Fruit fly (Drosophila melanogaster) whole organism: ENCODE data around the gene CG2962.

ENCODE experiments used
- CG8478 ChIP-seq: fragments of >200 bp; optimal IDR thresholded peaks from 2 replicates; lab custom pipeline; 2018; ENCODE audit warnings: inconsistent platforms
- Dll ChIP-seq: fragments of >200 bp; optimal IDR thresholded peaks from 2 replicates; lab custom pipeline; 2017
- EcR ChIP-seq, 2 experiments: fragments of >200 bp; optimal IDR thresholded peaks; 2 replicates each; lab custom pipeline; 2017; ENCODE audit warnings: missing biosample characterization in 2 of 2, missing genetic modification characterization in 2 of 2, missing genetic modification reagents in 2 of 2
- pan ChIP-seq: fragments of >200 bp; optimal IDR thresholded peaks from 2 replicates; lab custom pipeline; 2017
- psq ChIP-seq: fragments of >200 bp; optimal IDR thresholded peaks from 2 replicates; lab custom pipeline; 2017
- usp ChIP-seq: fragments of >200 bp; optimal IDR thresholded peaks from 2 replicates; lab custom pipeline; 2017; ENCODE audit warnings: missing biosample characterization, missing genetic modification characterization, mixed read lengths

CG2962 gene

DNA sequence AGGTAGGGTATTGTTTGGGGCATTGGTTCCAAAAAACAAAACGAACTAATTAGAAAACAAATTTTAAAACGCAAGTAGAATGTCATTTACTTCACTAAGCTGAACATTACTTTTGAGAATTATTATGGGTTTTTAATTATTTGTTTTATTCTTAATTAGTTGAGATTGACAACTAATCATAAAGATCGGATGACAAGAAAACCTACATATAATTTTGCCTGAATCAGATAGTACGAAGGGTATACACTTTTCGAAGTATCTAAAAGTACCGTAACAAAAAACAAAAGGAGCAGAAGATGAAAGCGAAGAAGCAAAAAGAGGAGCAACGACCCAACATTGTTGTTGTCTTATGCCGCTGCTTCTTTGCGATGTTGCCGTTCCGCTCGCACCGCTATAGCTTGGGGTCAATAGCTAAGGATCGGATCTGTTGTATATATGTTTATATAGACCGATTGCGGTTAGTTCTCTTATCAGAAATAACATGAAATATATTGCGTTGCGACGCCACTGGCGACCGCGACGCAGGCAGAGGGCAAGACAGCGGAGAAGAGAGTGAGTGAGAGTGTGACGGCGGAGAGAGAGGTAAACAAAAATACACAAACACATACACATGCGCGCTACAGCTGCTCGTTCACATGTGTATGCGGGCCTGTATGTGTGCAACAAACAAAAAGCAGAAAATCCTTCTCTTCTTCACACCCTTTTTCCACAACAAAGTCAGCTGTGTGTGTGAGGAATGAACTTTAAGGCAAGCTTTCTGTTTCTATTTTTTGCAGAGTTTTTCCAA, 5.1 kb downstream of the CG2962 start:
- no peak for TF ChIP-seq psq
- peak; percentile 17 for TF ChIP-seq CG8478 (lab: Kevin White, UChicago)
- TF ChIP-seq Dll (lab: Kevin White, UChicago): no peak
- TF ChIP-seq pan (lab: Kevin White, UChicago): no peak
- peak; percentile 52 to 89 for TF ChIP-seq EcR (GFP tag; optimal IDR thresholded peaks at IDR 0.05; lab: Kevin White, UChicago)
- TF ChIP-seq usp (GFP tag; lab: Kevin White, UChicago): no peak

DNA sequence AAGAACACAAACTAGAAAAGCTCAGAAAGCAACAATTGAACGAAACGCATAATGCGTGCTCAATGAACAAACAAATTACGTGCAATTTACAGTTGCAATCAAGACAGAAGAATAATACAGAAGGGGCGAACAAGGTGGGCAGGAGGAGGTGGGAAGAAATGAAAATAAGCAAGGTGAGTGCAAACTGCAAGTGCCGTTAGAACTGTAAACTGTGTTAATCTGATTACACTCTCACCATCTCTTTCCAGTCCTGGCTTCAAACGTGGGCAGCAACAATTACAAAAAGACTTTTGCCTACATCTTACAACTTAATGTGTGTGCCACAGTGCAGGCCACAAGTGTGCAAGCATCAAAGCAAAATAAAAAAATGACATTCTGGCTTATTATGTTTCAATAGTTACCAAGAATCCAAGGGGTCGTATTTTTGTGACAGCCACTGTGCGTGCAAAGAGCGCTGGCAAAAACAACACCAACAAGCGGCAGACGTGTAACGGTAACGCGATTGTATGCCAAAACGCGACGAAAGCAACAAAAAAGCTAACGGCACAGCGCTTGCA, 6.0 kb downstream of the CG2962 start:
- TF ChIP-seq psq (peak; percentile 31), Dll (lab: Kevin White, UChicago) (no peak), EcR (GFP tag; optimal IDR thresholded peaks at IDR 0.05; lab: Kevin White, UChicago) (peak in 1 of 2 experiments; percentile 8), pan (lab: Kevin White, UChicago) (no peak), usp (GFP tag; lab: Kevin White, UChicago) (no peak)

DNA sequence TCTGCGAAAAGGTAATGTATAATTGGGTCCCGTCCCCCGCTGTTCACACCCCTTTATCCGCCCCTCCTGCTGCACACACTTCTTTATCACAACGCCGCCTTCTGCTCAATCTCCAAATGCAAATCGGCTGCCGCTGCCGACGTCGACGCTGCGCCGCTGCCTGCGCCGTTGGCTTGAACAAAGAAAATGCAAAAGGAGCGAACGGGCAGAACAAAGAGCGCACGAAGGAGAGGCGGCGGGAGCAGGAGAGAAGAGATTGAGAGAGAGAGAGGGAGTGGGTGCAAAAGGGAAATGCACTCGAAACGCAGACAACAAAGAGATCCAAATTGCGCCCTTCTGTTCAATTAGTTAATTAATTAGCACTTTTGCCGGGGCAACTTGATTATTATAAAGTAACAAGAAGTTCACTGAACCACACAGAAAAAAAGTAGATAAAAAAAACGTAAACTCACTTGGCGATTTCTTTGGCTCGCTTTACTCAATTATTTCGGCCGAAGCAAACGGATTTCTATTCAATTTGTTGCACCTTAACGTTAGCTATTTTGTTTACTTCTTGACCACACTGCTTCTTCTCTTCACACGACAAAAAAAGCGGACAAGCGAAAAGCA, 6.8 kb downstream of the CG2962 start:
- TF ChIP-seq Dll (lab: Kevin White, UChicago): peak; percentile 70
- TF ChIP-seq EcR (GFP tag; optimal IDR thresholded peaks at IDR 0.05; lab: Kevin White, UChicago): peak in 1 of 2 experiments; percentile 61
- no peak for TF ChIP-seq usp (GFP tag; lab: Kevin White, UChicago)

DNA sequence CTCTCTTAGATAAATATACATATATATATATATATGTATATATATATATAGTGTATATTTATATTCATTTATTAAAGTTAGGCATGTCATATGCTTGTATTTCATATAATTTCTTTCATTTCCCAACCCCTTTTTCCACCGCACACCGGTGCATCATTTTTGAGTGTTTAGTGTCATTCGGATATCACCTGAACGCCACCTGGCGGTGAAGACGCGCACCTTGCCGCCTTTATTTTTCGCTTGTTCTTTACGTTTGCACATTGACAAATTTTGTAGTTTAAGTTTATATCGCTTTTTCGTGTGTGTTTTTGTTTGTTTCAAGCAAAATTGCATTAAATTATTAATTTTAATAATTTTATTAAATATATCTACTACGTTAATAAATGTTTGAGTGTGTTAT, 10.4 kb downstream of the CG2962 start:
- TF ChIP-seq Dll (lab: Kevin White, UChicago) (no peak), CG8478 (lab: Kevin White, UChicago) (no peak), EcR (GFP tag; optimal IDR thresholded peaks at IDR 0.05; lab: Kevin White, UChicago) (no peak), pan (lab: Kevin White, UChicago) (no peak), usp (GFP tag; lab: Kevin White, UChicago) (no peak), psq (no peak)

DNA sequence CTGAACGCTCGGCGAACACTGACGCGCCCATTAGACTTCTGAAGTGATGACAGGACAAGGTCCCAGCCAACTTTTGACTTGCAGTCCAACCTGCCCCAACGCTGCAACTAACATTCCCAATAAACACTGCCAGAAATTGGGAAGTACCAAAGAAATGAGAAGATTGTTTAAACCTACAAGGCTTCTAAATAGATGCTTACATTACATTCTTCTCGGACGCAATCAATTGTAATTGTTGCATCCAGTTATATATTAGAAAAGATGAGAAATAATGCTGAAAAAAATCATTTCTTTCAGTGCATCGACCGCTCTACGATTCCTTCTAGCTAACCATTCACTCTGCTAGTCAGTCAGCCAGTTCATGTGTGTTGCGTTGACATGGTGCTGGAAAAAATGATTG, 13.8 kb downstream of the CG2962 start:
- TF ChIP-seq CG8478 (lab: Kevin White, UChicago) (no peak), pan (lab: Kevin White, UChicago) (no peak), psq (no peak), usp (GFP tag; lab: Kevin White, UChicago) (no peak), EcR (GFP tag; optimal IDR thresholded peaks at IDR 0.05; lab: Kevin White, UChicago) (no peak), Dll (lab: Kevin White, UChicago) (no peak)

DNA sequence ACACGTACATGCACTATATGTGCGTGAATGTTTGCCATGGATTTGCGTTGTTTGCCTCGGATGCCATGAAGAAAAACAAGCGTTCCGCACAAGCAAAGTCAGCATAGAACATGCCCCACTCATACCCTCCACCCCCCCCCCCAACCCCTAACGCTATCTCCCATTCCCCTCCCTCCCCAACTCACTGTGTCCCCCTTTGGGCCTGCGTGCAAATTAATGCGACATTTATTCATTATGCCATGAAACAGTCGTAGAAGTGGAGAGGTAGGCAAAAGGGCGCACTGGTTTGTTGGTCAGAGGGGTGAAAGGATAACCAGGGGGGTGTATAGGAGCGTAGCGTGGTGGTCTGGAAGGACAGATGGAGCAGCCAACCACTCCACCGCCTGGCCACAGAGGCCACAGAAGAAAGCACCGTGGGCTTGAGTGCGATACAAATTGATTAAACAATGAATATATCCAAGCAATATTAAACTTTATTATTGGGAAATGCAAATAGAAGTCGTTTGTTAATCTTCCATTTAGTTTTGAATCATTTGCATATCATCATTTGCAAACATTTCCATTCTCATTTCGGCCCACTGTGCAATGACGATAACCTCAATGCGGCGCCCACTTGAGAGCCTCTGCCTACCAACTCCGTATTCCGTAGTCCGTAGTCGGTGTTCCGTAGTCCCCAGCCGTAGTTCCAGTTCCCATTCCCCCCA, 31.9 kb downstream of the CG2962 start:
- TF ChIP-seq CG8478 (lab: Kevin White, UChicago): no peak
- TF ChIP-seq Dll (lab: Kevin White, UChicago): no peak
- no peak for TF ChIP-seq usp (GFP tag; lab: Kevin White, UChicago)
- TF ChIP-seq pan (lab: Kevin White, UChicago): no peak
- no peak for TF ChIP-seq EcR (GFP tag; optimal IDR thresholded peaks at IDR 0.05; lab: Kevin White, UChicago)
- no peak for TF ChIP-seq psq

DNA sequence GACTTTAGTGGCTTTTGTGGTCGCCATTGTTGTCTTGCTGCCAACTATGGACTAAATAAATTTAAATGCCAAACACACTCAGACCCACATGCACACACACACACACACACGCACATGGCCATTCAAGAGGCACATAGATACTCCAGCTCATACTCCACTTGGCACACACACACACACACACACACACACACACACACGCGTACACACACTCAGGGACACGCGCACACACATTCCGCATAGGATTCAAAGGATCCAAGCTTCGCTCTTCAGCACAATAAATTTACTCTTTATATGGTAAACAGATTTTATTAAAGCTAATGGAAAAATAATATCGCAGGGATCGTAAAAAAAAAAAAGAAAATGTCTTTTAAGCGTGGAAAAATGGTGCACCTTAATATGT, 33.6 kb downstream of the CG2962 start:
- no peak for TF ChIP-seq CG8478 (lab: Kevin White, UChicago)
- no peak for TF ChIP-seq pan (lab: Kevin White, UChicago)
- no peak for TF ChIP-seq usp (GFP tag; lab: Kevin White, UChicago)
- TF ChIP-seq EcR (GFP tag; optimal IDR thresholded peaks at IDR 0.05; lab: Kevin White, UChicago): no peak
- TF ChIP-seq psq: no peak
- no peak for TF ChIP-seq Dll (lab: Kevin White, UChicago)
